Fruit fly (Drosophila melanogaster) whole organism, wandering third instar larva: ENCODE data around the gene CG17777.

Experiments
- Abd-B ChIP-seq: fragments of >200 bp; optimal IDR thresholded peaks from 2 replicates; lab custom pipeline; 2017; ENCODE audit warnings: missing biosample characterization, missing genetic modification characterization
- CG32264 ChIP-seq: fragments of 200-800 bp; sonication (Bioruptor generic); optimal IDR thresholded peaks from 2 replicates; lab custom pipeline; 2016; ENCODE audit warnings: missing biosample characterization, missing genetic modification characterization
- CG9705 ChIP-seq: fragments of 200-800 bp; sonication (Bioruptor generic); optimal IDR thresholded peaks from 2 replicates; lab custom pipeline; 2018; ENCODE audit warnings: missing biosample characterization, mild to moderate bottlenecking, missing genetic modification characterization
- CrebA ChIP-seq: fragments of 200-800 bp; sonication (Bioruptor generic); optimal IDR thresholded peaks from 2 replicates; lab custom pipeline; 2016; ENCODE audit warnings: missing biosample characterization, mild to moderate bottlenecking, missing genetic modification characterization, borderline replicate concordance
- Dfd ChIP-seq: fragments of >200 bp; optimal IDR thresholded peaks from 2 replicates; lab custom pipeline; 2017; ENCODE audit warnings: missing biosample characterization, missing genetic modification characterization
- Dif ChIP-seq: fragments of 200-275, 200-300 bp; sonication (Bioruptor generic); optimal IDR thresholded peaks from 2 replicates; lab custom pipeline; 2018; ENCODE audit warnings: missing biosample characterization, missing genetic modification characterization; ENCODE audit not compliant: partially characterized antibody
- GATAd ChIP-seq: sonication (Bioruptor generic); optimal IDR thresholded peaks from 2 replicates; lab custom pipeline; 2016; ENCODE audit warnings: missing biosample characterization, missing genetic modification characterization
- HLH106 ChIP-seq: fragments of 200-800 bp; optimal IDR thresholded peaks from 3 replicates; lab custom pipeline; 2019; ENCODE audit warnings: missing biosample characterization, mild to moderate bottlenecking, missing genetic modification characterization, moderate library complexity
- Hnf4 ChIP-seq: fragments of 200-800 bp; sonication (Bioruptor generic); optimal IDR thresholded peaks from 2 replicates; lab custom pipeline; 2016; ENCODE audit warnings: missing biosample characterization, mild to moderate bottlenecking, missing genetic modification characterization
- Hr78 ChIP-seq: fragments of >200 bp; optimal IDR thresholded peaks from 2 replicates; lab custom pipeline; 2017; ENCODE audit warnings: missing biosample characterization, missing genetic modification characterization
- Hr83 ChIP-seq: fragments of 200-300 bp; sonication (Bioruptor generic); optimal IDR thresholded peaks from 2 replicates; lab custom pipeline; 2016; ENCODE audit warnings: missing biosample characterization, mild to moderate bottlenecking, missing genetic modification characterization, moderate library complexity; ENCODE audit not compliant: poor library complexity, severe bottlenecking
- Jra ChIP-seq: sonication (Bioruptor generic); optimal IDR thresholded peaks from 2 replicates; lab custom pipeline; 2016; ENCODE audit warnings: missing biosample characterization, missing genetic modification characterization
- Mio ChIP-seq: sonication (Bioruptor generic); optimal IDR thresholded peaks from 2 replicates; lab custom pipeline; 2016; ENCODE audit warnings: missing biosample characterization, missing genetic modification characterization
- Myc ChIP-seq: fragments of >200 bp; optimal IDR thresholded peaks from 2 replicates; lab custom pipeline; 2017
- N ChIP-seq: fragments of >200 bp; optimal IDR thresholded peaks from 2 replicates; lab custom pipeline; 2018; ENCODE audit warnings: missing biosample characterization, missing external identifiers, missing genetic modification characterization
- OdsH ChIP-seq: fragments of 200-800 bp; sonication (Bioruptor generic); optimal IDR thresholded peaks from 2 replicates; lab custom pipeline; 2016; ENCODE audit warnings: missing biosample characterization, mild to moderate bottlenecking, missing genetic modification characterization
- Rel ChIP-seq, 2 experiments: fragments of 200-800 bp; sonication (Bioruptor generic) in 1 of 2; optimal IDR thresholded peaks; 2 replicates in 1 of 2; 3 replicates in 1 of 2; lab custom pipeline; 2016 to 2019; ENCODE audit warnings: mild to moderate bottlenecking in 2 of 2, missing biosample characterization in 2 of 2, missing genetic modification characterization in 2 of 2, moderate library complexity in 1 of 2
- Sp1 ChIP-seq: fragments of 200-800 bp; sonication (Bioruptor generic); optimal IDR thresholded peaks from 3 replicates; lab custom pipeline; 2019; ENCODE audit warnings: missing biosample characterization, mild to moderate bottlenecking, missing genetic modification characterization, moderate library complexity
- Vsx2 ChIP-seq: fragments of 200-300, 225-300 bp; sonication (Bioruptor generic); optimal IDR thresholded peaks from 2 replicates; lab custom pipeline; 2018; ENCODE audit warnings: missing biosample characterization, missing genetic modification characterization; ENCODE audit not compliant: partially characterized antibody
- br ChIP-seq: fragments of 200-800 bp; sonication (Bioruptor generic); optimal IDR thresholded peaks from 2 replicates; lab custom pipeline; 2016; ENCODE audit warnings: missing biosample characterization, missing genetic modification characterization
- brk ChIP-seq: fragments of 200-800 bp; sonication (Bioruptor generic); optimal IDR thresholded peaks from 2 replicates; lab custom pipeline; 2016; ENCODE audit warnings: missing biosample characterization, mild to moderate bottlenecking, missing genetic modification characterization
- dl ChIP-seq, 2 experiments: fragments of 175-275, 200-275 bp in 1 of 2; fragments of 200-275 bp in 1 of 2; sonication (Bioruptor generic); optimal IDR thresholded peaks; lab custom pipeline; 2018; ENCODE audit warnings: mild to moderate bottlenecking in 2 of 2, missing biosample characterization in 2 of 2, missing genetic modification characterization in 2 of 2, moderate library complexity in 2 of 2; ENCODE audit not compliant: partially characterized antibody in 2 of 2, insufficient read depth in 1 of 2
- dmrt93B ChIP-seq: fragments of 200-800 bp; sonication (Bioruptor generic); optimal IDR thresholded peaks from 2 replicates; lab custom pipeline; 2018; ENCODE audit warnings: missing biosample characterization, mild to moderate bottlenecking, missing genetic modification characterization
- dsf ChIP-seq: sonication (Bioruptor generic); optimal IDR thresholded peaks from 2 replicates; lab custom pipeline; 2016; ENCODE audit warnings: missing biosample characterization, missing genetic modification characterization, borderline replicate concordance
- ey ChIP-seq: fragments of 200-800 bp; sonication (Bioruptor generic); optimal IDR thresholded peaks from 2 replicates; lab custom pipeline; 2016; ENCODE audit warnings: missing biosample characterization, missing genetic modification characterization
- foxo ChIP-seq, 2 experiments: fragments of 200-800 bp; sonication (Bioruptor generic); optimal IDR thresholded peaks; 2 replicates in 1 of 2; 3 replicates in 1 of 2; lab custom pipeline; 2016 to 2017; ENCODE audit warnings: missing biosample characterization in 2 of 2, missing genetic modification characterization in 2 of 2
- fru ChIP-seq: fragments of 200-800 bp; sonication (Bioruptor generic); optimal IDR thresholded peaks from 3 replicates; lab custom pipeline; 2016; ENCODE audit warnings: missing biosample characterization, mild to moderate bottlenecking, missing genetic modification characterization
- h ChIP-seq: fragments of 200-800 bp; sonication (Bioruptor generic); optimal IDR thresholded peaks from 3 replicates; lab custom pipeline; 2016; ENCODE audit warnings: missing biosample characterization, mild to moderate bottlenecking, missing genetic modification characterization
- jim ChIP-seq: fragments of 175-275, 200-325 bp; sonication (Bioruptor generic); optimal IDR thresholded peaks from 2 replicates; lab custom pipeline; 2016; ENCODE audit warnings: missing biosample characterization, mild to moderate bottlenecking, missing genetic modification characterization
- lola ChIP-seq: fragments of >200 bp; optimal IDR thresholded peaks from 2 replicates; lab custom pipeline; 2017; ENCODE audit warnings: missing biosample characterization, missing genetic modification characterization
- pan ChIP-seq: fragments of >200 bp; optimal IDR thresholded peaks from 2 replicates; lab custom pipeline; 2017
- psq ChIP-seq: fragments of 200-800 bp; sonication (Bioruptor generic); optimal IDR thresholded peaks from 3 replicates; lab custom pipeline; 2017; ENCODE audit warnings: missing biosample characterization, mild to moderate bottlenecking, missing genetic modification characterization, moderate library complexity
- rgr ChIP-seq: fragments of 200-800 bp; sonication (Bioruptor generic); optimal IDR thresholded peaks from 3 replicates; lab custom pipeline; 2016; ENCODE audit warnings: missing biosample characterization, mild to moderate bottlenecking, missing genetic modification characterization
- sage ChIP-seq: fragments of 200-800 bp; sonication (Bioruptor generic); optimal IDR thresholded peaks from 2 replicates; lab custom pipeline; 2016; ENCODE audit warnings: missing biosample characterization, mild to moderate bottlenecking, missing genetic modification characterization
- sv ChIP-seq: fragments of 200-800 bp; sonication (Bioruptor generic); optimal IDR thresholded peaks from 3 replicates; lab custom pipeline; 2016; ENCODE audit warnings: missing biosample characterization, missing genetic modification characterization
- tai ChIP-seq: sonication (Bioruptor generic); optimal IDR thresholded peaks from 2 replicates; lab custom pipeline; 2016; ENCODE audit warnings: missing biosample characterization, missing genetic modification characterization
- usp ChIP-seq: fragments of >200 bp; optimal IDR thresholded peaks from 2 replicates; lab custom pipeline; 2017; ENCODE audit warnings: missing biosample characterization, missing genetic modification characterization
- woc ChIP-seq: sonication (Bioruptor generic); optimal IDR thresholded peaks from 2 replicates; lab custom pipeline; 2016; ENCODE audit warnings: missing biosample characterization, mild to moderate bottlenecking, missing genetic modification characterization

CG17777 gene

dm6 chrX:2222181-2222790 is 35.6 kb downstream of the CG17777 start, which contains the start of gene Vinc:
Gene Vinc, minus strand, starts transcription at chrX:2222567.
- no peak for TF ChIP-seq Hnf4 (GFP tag; lab: Kevin White, UChicago)
- TF ChIP-seq Myc (lab: Kevin White, UChicago) = no peak
- TF ChIP-seq Vsx2 (GFP tag; lab: Kevin White, UChicago) = no peak
- TF ChIP-seq rgr (GFP tag; lab: Kevin White, UChicago) = peak; percentile 78
- TF ChIP-seq CrebA (GFP tag; lab: Kevin White, UChicago) = no peak
- no peak for TF ChIP-seq jim
- no peak for TF ChIP-seq dl (GFP tag; optimal IDR thresholded peaks at IDR 0.05; lab: Kevin White, UChicago; ENCODE audit: insufficient read depth in 1 of 2, partially characterized antibody in 2 of 2)
- TF ChIP-seq psq (GFP tag; lab: Kevin White, UChicago) = peak; percentile 93
- no peak for TF ChIP-seq N (GFP tag; lab: Kevin White, UChicago)
- TF ChIP-seq brk (GFP tag; lab: Kevin White, UChicago) = no peak
- peak; percentile 86 for TF ChIP-seq Jra (GFP tag; lab: Kevin White, UChicago)
- peak in 1 of 2 experiments; percentile 93 for TF ChIP-seq foxo (GFP tag; optimal IDR thresholded peaks at IDR 0.05; lab: Kevin White, UChicago)
- peak; percentile 85 for TF ChIP-seq CG9705 (GFP tag; lab: Kevin White, UChicago)
- TF ChIP-seq Dfd (GFP tag; lab: Kevin White, UChicago) = no peak
- TF ChIP-seq GATAd (GFP tag; lab: Kevin White, UChicago) = no peak
- TF ChIP-seq dsf = no peak
- TF ChIP-seq usp (GFP tag; lab: Kevin White, UChicago) = no peak
- TF ChIP-seq CG32264 (GFP tag; lab: Kevin White, UChicago) = peak; percentile 79
- peak; percentile 82 for TF ChIP-seq ey (GFP tag; lab: Kevin White, UChicago)
- no peak for TF ChIP-seq Mio (GFP tag; lab: Kevin White, UChicago)
- TF ChIP-seq woc (GFP tag; lab: Kevin White, UChicago) = no peak
- TF ChIP-seq br (GFP tag; lab: Kevin White, UChicago) = peak; percentile 88
- TF ChIP-seq sage (GFP tag; lab: Kevin White, UChicago) = no peak
- peak; percentile 93 for TF ChIP-seq h (GFP tag; lab: Kevin White, UChicago)
- TF ChIP-seq Hr83 (GFP tag; lab: Kevin White, UChicago) = peak; percentile 86
- TF ChIP-seq HLH106 (tag; lab: Kevin White, UChicago) = peak; percentile 92
- peak; percentile 95 for TF ChIP-seq fru (GFP tag; lab: Kevin White, UChicago)
- TF ChIP-seq Abd-B (GFP tag; lab: Kevin White, UChicago) = no peak
- peak; percentile 82 for TF ChIP-seq Sp1 (GFP tag; lab: Kevin White, UChicago)
- peak; percentile 63 for TF ChIP-seq OdsH (GFP tag; lab: Kevin White, UChicago)
- peak; percentile 40 for TF ChIP-seq Rel (GFP tag; optimal IDR thresholded peaks at IDR 0.05; lab: Kevin White, UChicago)
- peak; percentile 97 for TF ChIP-seq Rel (tag; optimal IDR thresholded peaks at IDR 0.05; lab: Kevin White, UChicago)
- TF ChIP-seq sv (GFP tag; lab: Kevin White, UChicago) = peak; percentile 66
- no peak for TF ChIP-seq lola (GFP tag; lab: Kevin White, UChicago)
- TF ChIP-seq pan (lab: Kevin White, UChicago) = no peak
- no peak for TF ChIP-seq dmrt93B
- TF ChIP-seq Hr78 (GFP tag; lab: Kevin White, UChicago) = no peak
- peak; percentile 40 for TF ChIP-seq Dif
- no peak for TF ChIP-seq tai (GFP tag; lab: Kevin White, UChicago)

dm6 chrX:2223454-2223853 is 36.8 kb downstream of the CG17777 start, which contains the start of gene CG14052:
Gene CG14052, plus strand, starts transcription at chrX:2223754.
- no peak for TF ChIP-seq brk (GFP tag; lab: Kevin White, UChicago)
- no peak for TF ChIP-seq woc (GFP tag; lab: Kevin White, UChicago)
- no peak for TF ChIP-seq Mio (GFP tag; lab: Kevin White, UChicago)
- no peak for TF ChIP-seq HLH106 (tag; lab: Kevin White, UChicago)
- no peak for TF ChIP-seq psq (GFP tag; lab: Kevin White, UChicago)
- no peak for TF ChIP-seq Jra (GFP tag; lab: Kevin White, UChicago)
- TF ChIP-seq Rel (GFP tag; optimal IDR thresholded peaks at IDR 0.05; lab: Kevin White, UChicago) = no peak
- TF ChIP-seq Rel (tag; optimal IDR thresholded peaks at IDR 0.05; lab: Kevin White, UChicago) = no peak
- TF ChIP-seq Myc (lab: Kevin White, UChicago) = no peak
- TF ChIP-seq fru (GFP tag; lab: Kevin White, UChicago) = no peak
- TF ChIP-seq rgr (GFP tag; lab: Kevin White, UChicago) = no peak
- no peak for TF ChIP-seq br (GFP tag; lab: Kevin White, UChicago)
- no peak for TF ChIP-seq tai (GFP tag; lab: Kevin White, UChicago)
